Fruit fly (Drosophila melanogaster) whole organism, prepupa: ENCODE measurements around the gene aln.

Experiments
- Blimp-1 ChIP-seq: fragments of 200-800 bp; sonication (Bioruptor generic); optimal IDR thresholded peaks from 3 replicates; lab custom pipeline; 2017; ENCODE audit warnings: missing biosample characterization, missing genetic modification characterization, mild to moderate bottlenecking, moderate library complexity, missing genetic modification reagents
- CG10631 ChIP-seq: fragments of 200-800 bp; sonication (Bioruptor generic); optimal IDR thresholded peaks from 2 replicates; lab custom pipeline; 2016; ENCODE audit warnings: missing biosample characterization, missing genetic modification characterization
- CG10669 ChIP-seq: fragments of 200-800 bp; sonication (Bioruptor generic); optimal IDR thresholded peaks from 3 replicates; lab custom pipeline; 2018; ENCODE audit warnings: missing biosample characterization, mild to moderate bottlenecking, missing genetic modification characterization, moderate library complexity
- CG11762 ChIP-seq: fragments of 200-800 bp; sonication (Bioruptor generic); optimal IDR thresholded peaks from 3 replicates; lab custom pipeline; 2016; ENCODE audit warnings: missing biosample characterization, missing genetic modification characterization; ENCODE audit not compliant: insufficient read depth
- CG11902 ChIP-seq: fragments of 200-800 bp; sonication (Bioruptor generic); optimal IDR thresholded peaks from 3 replicates; lab custom pipeline; 2016; ENCODE audit warnings: missing biosample characterization, missing genetic modification characterization
- CG16779 ChIP-seq: fragments of 200-800 bp; sonication (Bioruptor generic); optimal IDR thresholded peaks from 3 replicates; lab custom pipeline; 2017; ENCODE audit warnings: missing biosample characterization, mild to moderate bottlenecking, missing genetic modification characterization
- CG3032 ChIP-seq: fragments of 200-800 bp; optimal IDR thresholded peaks from 2 replicates; lab custom pipeline; 2019; ENCODE audit warnings: missing biosample characterization, mild to moderate bottlenecking, missing genetic modification characterization, moderate library complexity
- CG31627 ChIP-seq: fragments of 200-800 bp; sonication (Bioruptor generic); optimal IDR thresholded peaks from 3 replicates; lab custom pipeline; 2016; ENCODE audit warnings: missing biosample characterization, missing genetic modification characterization
- CG34406 ChIP-seq: fragments of 200-800 bp; sonication (Bioruptor generic); optimal IDR thresholded peaks from 3 replicates; lab custom pipeline; 2016; ENCODE audit warnings: missing biosample characterization, missing genetic modification characterization
- CG3919 ChIP-seq: fragments of 200-800 bp; sonication (Bioruptor generic); optimal IDR thresholded peaks from 3 replicates; lab custom pipeline; 2016; ENCODE audit warnings: missing biosample characterization, missing genetic modification characterization
- CG4318 ChIP-seq: fragments of 200-800 bp; sonication (Bioruptor generic); optimal IDR thresholded peaks from 3 replicates; lab custom pipeline; 2017; ENCODE audit warnings: missing biosample characterization, mild to moderate bottlenecking, missing genetic modification characterization
- CG6792 ChIP-seq: fragments of 200-800 bp; sonication (Bioruptor generic); optimal IDR thresholded peaks from 3 replicates; lab custom pipeline; 2016; ENCODE audit warnings: missing biosample characterization, missing genetic modification characterization
- CG6808 ChIP-seq: fragments of 200-800 bp; sonication (Bioruptor generic); optimal IDR thresholded peaks from 3 replicates; lab custom pipeline; 2017; ENCODE audit warnings: missing biosample characterization, missing genetic modification characterization, mild to moderate bottlenecking, moderate library complexity, missing genetic modification reagents
- CG6854 ChIP-seq: fragments of 200-800 bp; sonication (Bioruptor generic); optimal IDR thresholded peaks from 2 replicates; lab custom pipeline; 2017; ENCODE audit warnings: missing biosample characterization, mild to moderate bottlenecking, missing genetic modification characterization
- CG8119 ChIP-seq: fragments of 200-800 bp; sonication (Bioruptor generic); IDR thresholded peaks from 3 replicates; pipeline ENCODE4 v1.3.6; 2022; ENCODE audit warnings: missing biosample characterization, missing genetic modification characterization
- CG9139 ChIP-seq: fragments of 200-800 bp; sonication (Bioruptor generic); optimal IDR thresholded peaks from 3 replicates; lab custom pipeline; 2017; ENCODE audit warnings: missing biosample characterization, mild to moderate bottlenecking, missing genetic modification characterization
- Eip75B ChIP-seq: fragments of 200-800 bp; sonication (Bioruptor generic); optimal IDR thresholded peaks from 3 replicates; lab custom pipeline; 2016; ENCODE audit warnings: missing biosample characterization, missing genetic modification characterization
- Eip78C ChIP-seq: fragments of 200-800 bp; sonication (Bioruptor generic); peaks from one replicate; lab custom pipeline; 2016; ENCODE audit warnings: missing biosample characterization, missing genetic modification characterization
- Eip93F ChIP-seq: fragments of 200-800 bp; sonication (Bioruptor generic); optimal IDR thresholded peaks from 2 replicates; lab custom pipeline; 2016; ENCODE audit warnings: missing biosample characterization, mild to moderate bottlenecking, missing genetic modification characterization
- Ets21C ChIP-seq: fragments of 200-800 bp; sonication (Bioruptor generic); optimal IDR thresholded peaks from 3 replicates; lab custom pipeline; 2016; ENCODE audit warnings: missing biosample characterization, missing genetic modification characterization
- Ets96B ChIP-seq: fragments of 200-800 bp; optimal IDR thresholded peaks from 2 replicates; lab custom pipeline; 2019; ENCODE audit warnings: missing biosample characterization, mild to moderate bottlenecking, missing genetic modification characterization, moderate library complexity
- Gug ChIP-seq: fragments of 200-800 bp; sonication (Bioruptor generic); IDR thresholded peaks from 2 replicates; pipeline ENCODE4 v1.3.6; 2022; ENCODE audit warnings: missing biosample characterization, missing genetic modification characterization
- Hr39 ChIP-seq: fragments of 200-800 bp; sonication (Bioruptor generic); optimal IDR thresholded peaks from 2 replicates; lab custom pipeline; 2016; ENCODE audit warnings: missing biosample characterization, missing genetic modification characterization
- Met ChIP-seq: fragments of 200-800 bp; sonication (Bioruptor generic); optimal IDR thresholded peaks from 3 replicates; lab custom pipeline; 2016; ENCODE audit warnings: missing biosample characterization, missing genetic modification characterization
- OdsH ChIP-seq: fragments of 200-800 bp; sonication (Bioruptor generic); optimal IDR thresholded peaks from 3 replicates; lab custom pipeline; 2016; ENCODE audit warnings: missing biosample characterization, missing genetic modification characterization
- Smox ChIP-seq: fragments of 200-800 bp; sonication (Bioruptor generic); optimal IDR thresholded peaks from 3 replicates; lab custom pipeline; 2016; ENCODE audit warnings: missing biosample characterization, missing genetic modification characterization
- Sox102F ChIP-seq: fragments of 200-800 bp; sonication (Bioruptor generic); optimal IDR thresholded peaks from 2 replicates; lab custom pipeline; 2016; ENCODE audit warnings: missing biosample characterization, mild to moderate bottlenecking, missing genetic modification characterization
- Sox15 ChIP-seq: fragments of 200-800 bp; sonication (Bioruptor generic); optimal IDR thresholded peaks from 3 replicates; lab custom pipeline; 2016; ENCODE audit warnings: missing biosample characterization, missing genetic modification characterization
- achi ChIP-seq: fragments of 200-800 bp; sonication (Bioruptor generic); optimal IDR thresholded peaks from 3 replicates; lab custom pipeline; 2016; ENCODE audit warnings: missing biosample characterization, missing genetic modification characterization
- acj6 ChIP-seq: fragments of 200-800 bp; sonication (Bioruptor generic); optimal IDR thresholded peaks from 3 replicates; lab custom pipeline; 2016; ENCODE audit warnings: missing biosample characterization, missing genetic modification characterization
- cyc ChIP-seq: fragments of 200-800 bp; sonication (Bioruptor generic); optimal IDR thresholded peaks from 3 replicates; lab custom pipeline; 2016; ENCODE audit warnings: missing biosample characterization, missing genetic modification characterization
- eg ChIP-seq: fragments of 200-800 bp; sonication (Bioruptor generic); IDR thresholded peaks from 3 replicates; pipeline ENCODE4 v1.3.6; 2022; ENCODE audit warnings: missing biosample characterization, missing genetic modification characterization
- esn ChIP-seq: fragments of 200-800 bp; sonication (Bioruptor generic); optimal IDR thresholded peaks from 2 replicates; lab custom pipeline; 2016; ENCODE audit warnings: missing biosample characterization, mild to moderate bottlenecking, missing genetic modification characterization, moderate library complexity
- fd85E ChIP-seq: fragments of 200-800 bp; sonication (Bioruptor generic); optimal IDR thresholded peaks from 3 replicates; lab custom pipeline; 2016; ENCODE audit warnings: missing biosample characterization, missing genetic modification characterization
- fkh ChIP-seq: fragments of 200-800 bp; sonication (Bioruptor generic); optimal IDR thresholded peaks from 3 replicates; lab custom pipeline; 2017; ENCODE audit warnings: missing biosample characterization, mild to moderate bottlenecking, missing genetic modification characterization, moderate library complexity
- lz ChIP-seq: fragments of 200-800 bp; sonication (Bioruptor generic); optimal IDR thresholded peaks from 3 replicates; lab custom pipeline; 2016; ENCODE audit warnings: missing biosample characterization, missing genetic modification characterization
- salr ChIP-seq, 2 experiments: fragments of 200-800 bp; sonication (Bioruptor generic); optimal IDR thresholded peaks; 3 replicates each; lab custom pipeline; 2016 to 2018; ENCODE audit warnings: missing biosample characterization in 2 of 2, missing genetic modification characterization in 2 of 2, mild to moderate bottlenecking in 1 of 2
- svp ChIP-seq: fragments of 200-800 bp; sonication (Bioruptor generic); peaks from one replicate; lab custom pipeline; 2016; ENCODE audit warnings: missing biosample characterization, missing genetic modification characterization
- topi ChIP-seq: fragments of 200-800 bp; sonication (Bioruptor generic); optimal IDR thresholded peaks from 3 replicates; lab custom pipeline; 2016; ENCODE audit warnings: missing biosample characterization, missing genetic modification characterization

The aln gene

DNA sequence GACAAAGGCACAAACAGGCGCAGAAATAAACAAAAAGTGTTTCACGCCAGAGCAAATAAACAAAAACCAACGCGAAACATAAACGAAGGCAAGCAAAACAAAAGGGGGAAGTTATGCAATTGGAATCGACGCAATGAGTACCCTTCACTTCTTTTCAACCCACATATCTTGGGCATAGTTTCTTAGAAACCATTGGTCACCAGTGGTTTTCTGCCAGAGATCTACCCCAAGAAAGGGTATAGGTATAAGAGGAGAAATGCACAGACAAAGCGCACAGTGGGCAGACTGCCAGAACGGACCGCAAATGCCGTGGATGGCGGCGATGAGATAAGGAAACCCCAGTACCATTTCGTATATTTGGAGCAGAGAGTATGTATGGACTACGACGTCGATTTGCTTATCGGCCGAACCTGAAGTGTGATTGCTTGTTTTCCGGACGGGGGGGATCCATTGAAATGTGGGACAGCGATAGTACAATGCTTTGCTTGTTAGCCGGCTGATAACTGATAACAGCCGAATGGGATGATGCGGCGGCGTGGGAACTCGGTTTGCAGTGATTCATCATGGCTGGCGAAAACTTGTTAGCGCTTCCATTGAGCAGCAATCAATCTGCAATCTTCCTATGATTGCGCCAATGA lies 37.2 kb downstream of the aln start (continued):
- TF ChIP-seq svp (GFP tag; lab: Kevin White, UChicago) = peak; percentile 92
- TF ChIP-seq eg = peak; percentile 62
- TF ChIP-seq Eip93F (GFP tag; lab: Kevin White, UChicago) = peak; percentile 24
- TF ChIP-seq CG10631 = peak; percentile 7
- TF ChIP-seq CG6854 (GFP tag; lab: Kevin White, UChicago) = peak; percentile 35
- peak; percentile 49 for TF ChIP-seq CG10669 (GFP tag; lab: Kevin White, UChicago)
- no peak for TF ChIP-seq CG16779 (tag; lab: Kevin White, UChicago)
- TF ChIP-seq Hr39 (GFP tag; lab: Kevin White, UChicago) = peak; percentile 60
- TF ChIP-seq CG4318 (GFP tag; lab: Kevin White, UChicago) = no peak
- peak; percentile 42 for TF ChIP-seq Ets96B (tag; lab: Kevin White, UChicago)
- peak; percentile 56 for TF ChIP-seq CG31627 (GFP tag; lab: Kevin White, UChicago)
- TF ChIP-seq Eip75B (GFP tag; lab: Kevin White, UChicago) = peak; percentile 59
- TF ChIP-seq salr (GFP tag; optimal IDR thresholded peaks at IDR 0.05; lab: Kevin White, UChicago) = peak in 1 of 2 experiments; percentile 10
- no peak for TF ChIP-seq CG9139 (GFP tag; lab: Kevin White, UChicago)
- peak; percentile 46 for TF ChIP-seq Sox102F (GFP tag; lab: Kevin White, UChicago)
- peak; percentile 51 for TF ChIP-seq acj6
- TF ChIP-seq fkh (GFP tag; lab: Kevin White, UChicago) = peak; percentile 47
- TF ChIP-seq CG34406 = peak; percentile 44
- TF ChIP-seq, all 60 proteins: peak for 52

DNA sequence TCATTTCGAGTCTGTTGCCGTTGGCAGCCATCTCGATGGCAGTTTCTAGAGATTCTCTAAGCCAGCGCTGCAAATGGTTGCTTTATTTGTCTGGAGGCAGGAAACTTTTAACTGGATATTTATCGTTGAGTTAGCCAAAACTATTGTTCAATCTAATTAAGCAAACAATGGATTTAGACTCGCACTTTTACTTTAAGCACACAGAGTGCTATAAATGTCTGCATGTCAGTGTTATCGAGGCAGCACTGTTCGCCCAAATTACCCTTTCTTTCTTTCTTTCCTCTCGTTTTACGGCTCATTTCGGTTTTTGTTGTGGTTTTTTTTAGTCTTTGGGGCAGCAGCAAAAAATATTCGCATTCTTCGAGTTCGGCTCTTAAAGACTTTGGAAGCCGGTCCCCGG lies 37.9 kb downstream of the aln start:
- no peak for TF ChIP-seq fd85E (GFP tag; lab: Kevin White, UChicago)
- peak; percentile 43 for TF ChIP-seq CG11902
- peak; percentile 21 for TF ChIP-seq CG3032
- TF ChIP-seq Sox15 (GFP tag; lab: Kevin White, UChicago) = peak; percentile 3
- TF ChIP-seq Ets21C (GFP tag; lab: Kevin White, UChicago) = peak; percentile 2
- no peak for TF ChIP-seq svp (GFP tag; lab: Kevin White, UChicago)
- TF ChIP-seq OdsH = peak; percentile 11
- TF ChIP-seq CG10669 (GFP tag; lab: Kevin White, UChicago) = peak; percentile 31
- no peak for TF ChIP-seq CG6854 (GFP tag; lab: Kevin White, UChicago)
- no peak for TF ChIP-seq CG11762 (GFP tag; lab: Kevin White, UChicago)
- TF ChIP-seq Met (GFP tag; lab: Kevin White, UChicago) = peak; percentile 33
- TF ChIP-seq Sox102F (GFP tag; lab: Kevin White, UChicago) = peak; percentile 44
- peak; percentile 44 for TF ChIP-seq esn (GFP tag; lab: Kevin White, UChicago)
- TF ChIP-seq CG8119 (GFP tag; lab: Robert Waterston, UW) = no peak
- TF ChIP-seq acj6 = peak; percentile 7
- peak; percentile 29 for TF ChIP-seq CG31627 (GFP tag; lab: Kevin White, UChicago)
- peak; percentile 31 for TF ChIP-seq Smox (GFP tag; lab: Kevin White, UChicago)
- peak; percentile 19 for TF ChIP-seq CG6792 (GFP tag; lab: Kevin White, UChicago)
- TF ChIP-seq Eip75B (GFP tag; lab: Kevin White, UChicago) = no peak
- peak; percentile 58 for TF ChIP-seq lz (GFP tag; lab: Kevin White, UChicago)
- peak; percentile 39 for TF ChIP-seq topi
- peak; percentile 75 for TF ChIP-seq Eip78C (GFP tag; lab: Kevin White, UChicago)
- TF ChIP-seq Blimp-1 = no peak
- TF ChIP-seq CG6808 = no peak
- peak; percentile 12 for TF ChIP-seq CG10631
- TF ChIP-seq cyc (GFP tag; lab: Kevin White, UChicago) = peak; percentile 39
- peak; percentile 34 for TF ChIP-seq CG3919 (GFP tag; lab: Kevin White, UChicago)
- peak; percentile 17 for TF ChIP-seq achi (GFP tag; lab: Kevin White, UChicago)
- peak; percentile 45 for TF ChIP-seq Hr39 (GFP tag; lab: Kevin White, UChicago)
- TF ChIP-seq salr (GFP tag; optimal IDR thresholded peaks at IDR 0.05; lab: Kevin White, UChicago) = no peak
- no peak for TF ChIP-seq Gug (GFP tag; lab: Robert Waterston, UW)
